Fruit fly (Drosophila melanogaster) whole organism, embryonic: ENCODE measurements around the gene RpL8.
A peak's percentile ranks its signal among the peaks of the same experiment; 100 is the strongest.

Experiments used
- Asciz ChIP-seq: fragments of 200-800 bp; sonication (Bioruptor generic); optimal IDR thresholded peaks from 2 replicates; lab custom pipeline; 2017; ENCODE audit warnings: missing biosample characterization, mild to moderate bottlenecking, missing genetic modification characterization, missing genetic modification reagents
- Atf3 ChIP-seq: fragments of 200-800 bp; sonication (Bioruptor generic); optimal IDR thresholded peaks from 3 replicates; lab custom pipeline; 2016; ENCODE audit warnings: missing biosample characterization, missing genetic modification characterization
- Atf6 ChIP-seq: fragments of 200-800 bp; sonication (Bioruptor generic); IDR thresholded peaks from 2 replicates; pipeline ENCODE4 v1.3.6; 2022; ENCODE audit warnings: missing biosample characterization, missing genetic modification characterization
- CG14014 ChIP-seq: fragments of 200-800 bp; sonication (Bioruptor generic); IDR thresholded peaks from 2 replicates; pipeline ENCODE4 v1.3.6; 2022; ENCODE audit warnings: missing biosample characterization, missing genetic modification characterization
- CG14965 ChIP-seq: fragments of 200-800 bp; sonication (Bioruptor generic); optimal IDR thresholded peaks from 2 replicates; lab custom pipeline; 2016; ENCODE audit warnings: missing biosample characterization, missing genetic modification characterization, borderline replicate concordance
- CG17328 ChIP-seq: fragments of 200-800 bp; sonication (Bioruptor generic); IDR thresholded peaks from 2 replicates; pipeline ENCODE4 v1.3.6; 2022; ENCODE audit warnings: missing biosample characterization, missing genetic modification characterization
- CG18476 ChIP-seq: fragments of 200-800 bp; sonication (Bioruptor generic); optimal IDR thresholded peaks from 2 replicates; lab custom pipeline; 2016; ENCODE audit warnings: missing biosample characterization, mild to moderate bottlenecking, missing genetic modification characterization
- CG18599 ChIP-seq: fragments of 200-800 bp; sonication (Bioruptor generic); optimal IDR thresholded peaks from 3 replicates; lab custom pipeline; 2017; ENCODE audit warnings: missing biosample characterization, missing genetic modification characterization, mild to moderate bottlenecking, moderate library complexity, missing genetic modification reagents
- CG2875 ChIP-seq: fragments of 200-800 bp; sonication (Bioruptor generic); optimal IDR thresholded peaks from 2 replicates; lab custom pipeline; 2017; ENCODE audit warnings: missing biosample characterization, mild to moderate bottlenecking, missing genetic modification characterization, missing genetic modification reagents
- CG32532 ChIP-seq: fragments of 200-800 bp; sonication (Bioruptor generic); IDR thresholded peaks from 2 replicates; pipeline ENCODE4 v1.3.6; 2022; ENCODE audit warnings: missing biosample characterization, missing genetic modification characterization
- CG3281 ChIP-seq: fragments of 200-800 bp; sonication (Bioruptor generic); optimal IDR thresholded peaks from 3 replicates; lab custom pipeline; 2017; ENCODE audit warnings: missing biosample characterization, mild to moderate bottlenecking, missing genetic modification characterization
- CG34422 ChIP-seq: fragments of 200-800 bp; sonication (Bioruptor generic); IDR thresholded peaks from 3 replicates; pipeline ENCODE4 v1.3.6; 2022; ENCODE audit warnings: missing biosample characterization, missing genetic modification characterization
- CG4328 ChIP-seq: fragments of 200-800 bp; sonication (Bioruptor generic); optimal IDR thresholded peaks from 3 replicates; lab custom pipeline; 2017; ENCODE audit warnings: missing biosample characterization, missing genetic modification reagents, missing genetic modification characterization
- CG4404 ChIP-seq: fragments of 200-800 bp; sonication (Bioruptor generic); IDR thresholded peaks from 2 replicates; pipeline ENCODE4 v1.3.6; 2022; ENCODE audit warnings: missing biosample characterization, missing genetic modification characterization
- CG6254 ChIP-seq: fragments of 200-800 bp; sonication (Bioruptor generic); optimal IDR thresholded peaks from 3 replicates; lab custom pipeline; 2017; ENCODE audit warnings: mild to moderate bottlenecking, missing biosample characterization, missing genetic modification reagents, missing genetic modification characterization
- CG6683 ChIP-seq: fragments of 200-800 bp; sonication (Bioruptor generic); optimal IDR thresholded peaks from 2 replicates; lab custom pipeline; 2017; ENCODE audit warnings: missing biosample characterization, mild to moderate bottlenecking, missing genetic modification characterization, missing genetic modification reagents
- CG7987 ChIP-seq: fragments of 200-800 bp; sonication (Bioruptor generic); optimal IDR thresholded peaks from 2 replicates; lab custom pipeline; 2018; ENCODE audit warnings: missing biosample characterization, mild to moderate bottlenecking, missing genetic modification characterization, moderate library complexity
- CG9932 ChIP-seq: fragments of 200-800 bp; sonication (Bioruptor generic); IDR thresholded peaks from 2 replicates; pipeline ENCODE4 v1.3.6; 2022; ENCODE audit warnings: missing biosample characterization, missing genetic modification characterization
- ERR ChIP-seq: fragments of 200-800 bp; sonication (Bioruptor generic); optimal IDR thresholded peaks from 2 replicates; lab custom pipeline; 2016; ENCODE audit warnings: missing biosample characterization, missing genetic modification characterization
- Ets65A ChIP-seq: fragments of 200-800 bp; sonication (Bioruptor generic); peaks from one replicate; lab custom pipeline; 2016; ENCODE audit warnings: missing biosample characterization, missing genetic modification characterization
- Fer3 ChIP-seq: fragments of 200-800 bp; sonication (Bioruptor generic); optimal IDR thresholded peaks from 2 replicates; lab custom pipeline; 2018; ENCODE audit warnings: missing biosample characterization, mild to moderate bottlenecking, missing genetic modification characterization, moderate library complexity
- HLHmδ ChIP-seq: fragments of 200-800 bp; sonication (Bioruptor generic); optimal IDR thresholded peaks from 2 replicates; lab custom pipeline; 2018; ENCODE audit warnings: missing biosample characterization, mild to moderate bottlenecking, missing genetic modification characterization, moderate library complexity
- Mrtf ChIP-seq: fragments of 200-800 bp; sonication (Bioruptor generic); IDR thresholded peaks from 3 replicates; pipeline ENCODE4 v1.3.6; 2022; ENCODE audit warnings: missing biosample characterization, missing genetic modification characterization
- NC2β ChIP-seq: fragments of 200-800 bp; sonication (Bioruptor generic); optimal IDR thresholded peaks from 2 replicates; lab custom pipeline; 2016; ENCODE audit warnings: missing biosample characterization, missing genetic modification characterization
- Pdp1 ChIP-seq, 2 experiments: fragments of 200-800 bp; sonication (Bioruptor generic); optimal IDR thresholded peaks; 3 replicates each; lab custom pipeline; 2016; ENCODE audit warnings: missing biosample characterization in 2 of 2, missing genetic modification characterization in 2 of 2, mild to moderate bottlenecking in 1 of 2, moderate library complexity in 1 of 2
- Usf ChIP-seq: fragments of 200-800 bp; sonication (Bioruptor generic); optimal IDR thresholded peaks from 2 replicates; lab custom pipeline; 2017; ENCODE audit warnings: missing genotype, missing biosample characterization, missing genetic modification characterization
- Xbp1 ChIP-seq: fragments of 200-800 bp; sonication (Bioruptor generic); optimal IDR thresholded peaks from 3 replicates; lab custom pipeline; 2016; ENCODE audit warnings: missing biosample characterization, mild to moderate bottlenecking, missing genetic modification characterization
- ap ChIP-seq: fragments of 200-800 bp; sonication (Bioruptor generic); IDR thresholded peaks from 2 replicates; pipeline ENCODE4 v1.3.6; 2022; ENCODE audit warnings: missing biosample characterization, missing genetic modification characterization
- ash1 ChIP-seq: fragments of 200-800 bp; sonication (Bioruptor generic); optimal IDR thresholded peaks from 2 replicates; lab custom pipeline; 2018; ENCODE audit warnings: missing biosample characterization, mild to moderate bottlenecking, missing genetic modification characterization
- cas ChIP-seq: fragments of 200-800 bp; sonication (Bioruptor generic); IDR thresholded peaks from 2 replicates; pipeline ENCODE4 v1.3.6; 2022; ENCODE audit warnings: missing biosample characterization, missing genetic modification characterization
- cg ChIP-seq: fragments of 200-800 bp; sonication (Bioruptor generic); optimal IDR thresholded peaks from 3 replicates; lab custom pipeline; 2019; ENCODE audit warnings: missing biosample characterization, mild to moderate bottlenecking, missing genetic modification characterization, moderate library complexity
- crp ChIP-seq, 2 experiments: fragments of 200-800 bp; sonication (Bioruptor generic); optimal IDR thresholded peaks; 2 replicates in 1 of 2; 3 replicates in 1 of 2; lab custom pipeline; 2017; ENCODE audit warnings: missing biosample characterization in 2 of 2, missing genetic modification characterization in 2 of 2, mild to moderate bottlenecking in 1 of 2, moderate library complexity in 1 of 2
- cwo ChIP-seq: fragments of 200-800 bp; sonication (Bioruptor generic); optimal IDR thresholded peaks from 3 replicates; lab custom pipeline; 2017; ENCODE audit warnings: missing biosample characterization, missing genetic modification characterization, mild to moderate bottlenecking, moderate library complexity, missing genetic modification reagents
- emc ChIP-seq: fragments of 200-800 bp; sonication (Bioruptor generic); optimal IDR thresholded peaks from 2 replicates; lab custom pipeline; 2016; ENCODE audit warnings: missing biosample characterization, missing genetic modification characterization
- fd3F ChIP-seq: fragments of 200-800 bp; sonication (Bioruptor generic); optimal IDR thresholded peaks from 2 replicates; lab custom pipeline; 2018; ENCODE audit warnings: missing biosample characterization, mild to moderate bottlenecking, missing genetic modification characterization, moderate library complexity
- gsb-n ChIP-seq: fragments of 200-800 bp; sonication (Bioruptor generic); optimal IDR thresholded peaks from 3 replicates; lab custom pipeline; 2018; ENCODE audit warnings: missing biosample characterization, mild to moderate bottlenecking, missing genetic modification characterization
- lmd ChIP-seq: fragments of 200-800 bp; sonication (Bioruptor generic); IDR thresholded peaks from 2 replicates; pipeline ENCODE4 v1.3.6; 2022; ENCODE audit warnings: missing biosample characterization, missing genetic modification characterization
- pita ChIP-seq: fragments of 200-800 bp; sonication (Bioruptor generic); optimal IDR thresholded peaks from 2 replicates; lab custom pipeline; 2017; ENCODE audit warnings: missing biosample characterization, mild to moderate bottlenecking, missing genetic modification characterization
- pzg ChIP-seq: fragments of 200-800 bp; sonication (Bioruptor generic); optimal IDR thresholded peaks from 3 replicates; lab custom pipeline; 2018; ENCODE audit warnings: missing biosample characterization, mild to moderate bottlenecking, missing genetic modification characterization, moderate library complexity
- repo ChIP-seq: fragments of 200-800 bp; sonication (Bioruptor generic); optimal IDR thresholded peaks from 2 replicates; lab custom pipeline; 2016; ENCODE audit warnings: missing biosample characterization, missing genetic modification characterization
- sd ChIP-seq: fragments of 200-800 bp; sonication (Bioruptor generic); optimal IDR thresholded peaks from 3 replicates; lab custom pipeline; 2018; ENCODE audit warnings: missing biosample characterization, mild to moderate bottlenecking, missing genetic modification characterization, moderate library complexity
- seq ChIP-seq: fragments of 200-800 bp; sonication (Bioruptor generic); IDR thresholded peaks from 2 replicates; pipeline ENCODE4 v1.3.6; 2022; ENCODE audit warnings: missing biosample characterization, missing genetic modification characterization
- sna ChIP-seq: fragments of 200-800 bp; sonication (Bioruptor generic); IDR thresholded peaks from 2 replicates; pipeline ENCODE4 v1.3.6; 2022; ENCODE audit warnings: missing biosample characterization, missing genetic modification characterization; ENCODE audit not compliant: partially characterized antibody
- tio ChIP-seq: fragments of 200-800 bp; sonication (Bioruptor generic); optimal IDR thresholded peaks from 2 replicates; lab custom pipeline; 2017; ENCODE audit warnings: missing biosample characterization, missing genetic modification characterization, inconsistent platforms
- trem ChIP-seq: fragments of 200-800 bp; optimal IDR thresholded peaks from 3 replicates; lab custom pipeline; 2019; ENCODE audit warnings: missing biosample characterization, mild to moderate bottlenecking, missing genetic modification characterization, moderate library complexity
- trh ChIP-seq: fragments of 200-800 bp; sonication (Bioruptor generic); optimal IDR thresholded peaks from 2 replicates; lab custom pipeline; 2016; ENCODE audit warnings: missing biosample characterization, missing genetic modification characterization
- unpg ChIP-seq: fragments of 200-800 bp; sonication (Bioruptor generic); optimal IDR thresholded peaks from 3 replicates; lab custom pipeline; 2018; ENCODE audit warnings: missing biosample characterization, mild to moderate bottlenecking, missing genetic modification characterization, moderate library complexity
- vfl ChIP-seq: fragments of 200-800 bp; sonication (Bioruptor generic); optimal IDR thresholded peaks from 2 replicates; lab custom pipeline; 2016; ENCODE audit warnings: missing biosample characterization, missing genetic modification characterization
- yki ChIP-seq: fragments of >200 bp; optimal IDR thresholded peaks from 3 replicates; lab custom pipeline; 2018

RpL8 gene

DNA sequence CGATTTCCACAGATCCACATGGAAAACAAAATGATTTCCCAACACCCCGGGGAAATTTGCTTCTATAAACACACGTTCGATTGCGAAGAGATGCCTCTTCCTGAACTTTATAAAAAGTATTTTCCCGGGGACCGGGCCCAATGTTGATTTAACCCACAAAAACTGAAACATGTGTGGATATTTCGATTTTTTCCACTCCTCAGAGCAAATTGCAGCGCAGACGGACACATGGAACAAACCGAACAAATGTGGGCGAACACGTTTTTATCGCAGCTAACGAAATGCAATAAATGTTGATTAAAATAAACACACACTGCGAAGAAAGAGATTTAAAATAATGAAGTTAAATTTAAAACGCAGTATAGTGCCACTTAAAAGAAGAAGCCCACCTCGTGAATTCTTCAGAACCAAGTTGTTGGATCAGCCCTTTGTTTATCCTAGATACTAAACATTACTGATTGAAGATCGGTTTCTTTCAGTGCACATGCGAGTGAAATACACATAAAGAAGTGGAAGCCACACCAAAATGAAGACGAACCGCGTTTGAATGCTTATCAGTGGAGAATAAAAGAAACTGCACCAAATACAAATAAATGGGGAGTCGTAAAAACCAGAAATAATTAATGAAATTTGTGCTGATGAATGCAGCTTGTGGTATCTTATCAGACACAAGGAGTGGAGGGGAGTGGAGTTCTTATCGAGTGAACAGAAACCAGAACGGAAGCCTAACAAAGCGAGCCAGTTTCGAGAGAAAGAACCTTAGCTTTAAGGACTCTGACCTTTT is 4.3 kb upstream of the RpL8 start (continued):
- TF ChIP-seq fd3F (GFP tag; lab: Kevin White, UChicago) (peak; percentile 21), CG4328 (peak; percentile 24), trh (GFP tag; lab: Kevin White, UChicago) (peak; percentile 56), lmd (GFP tag; lab: Robert Waterston, UW) (peak; percentile 86), CG17328 (peak; percentile 88), CG6254 (GFP tag; lab: Kevin White, UChicago) (peak; percentile 87), CG18476 (GFP tag; lab: Kevin White, UChicago) (peak; percentile 67), sd (tag; lab: Kevin White, UChicago) (peak; percentile 11), trem (tag; lab: Kevin White, UChicago) (peak; percentile 79), ap (GFP tag; lab: Robert Waterston, UW) (peak; percentile 82; the same call in 1 of the 2 replicates), CG6683 (peak; percentile 11), ash1 (GFP tag; lab: Kevin White, UChicago) (no peak), CG14965 (no peak), CG9932 (GFP tag; lab: Robert Waterston, UW) (no peak), CG18599 (peak; percentile 54), Pdp1 (GFP tag; optimal IDR thresholded peaks at IDR 0.05; lab: Kevin White, UChicago) (peak; percentile 72 to 74), CG3281 (GFP tag; lab: Kevin White, UChicago) (peak; percentile 37), gsb-n (peak; percentile 80), sna (GFP tag; lab: Robert Waterston, UW) (no peak), cg (no peak), HLHmδ (GFP tag; lab: Kevin White, UChicago) (no peak), Atf3 (GFP tag; lab: Kevin White, UChicago) (peak; percentile 75), CG2875 (GFP tag; lab: Kevin White, UChicago) (peak; percentile 85), repo (GFP tag; lab: Kevin White, UChicago) (peak; percentile 70), NC2β (peak; percentile 79), emc (no peak), Usf (GFP tag; lab: Kevin White, UChicago) (no peak), Ets65A (GFP tag; lab: Kevin White, UChicago) (peak; percentile 97), Atf6 (GFP tag; lab: Robert Waterston, UW) (peak; percentile 30; the same call in 1 of the 2 replicates), tio (peak; percentile 71), yki (lab: Kevin White, UChicago) (no peak), Asciz (GFP tag; lab: Kevin White, UChicago) (peak; percentile 91), CG7987 (GFP tag; lab: Kevin White, UChicago) (peak; percentile 56), Fer3 (tag; lab: Kevin White, UChicago) (peak; percentile 72), cwo (GFP tag; lab: Kevin White, UChicago) (peak; percentile 52), unpg (GFP tag; lab: Kevin White, UChicago) (peak; percentile 85), seq (GFP tag; lab: Robert Waterston, UW) (peak; percentile 61), ERR (no peak), cas (no peak), pita (no peak), Xbp1 (GFP tag; lab: Kevin White, UChicago) (peak; percentile 85), CG14014 (peak; percentile 71; the same call in 1 of the 2 replicates), CG34422 (peak; percentile 71), pzg (GFP tag; lab: Kevin White, UChicago) (no peak), vfl (GFP tag; lab: Kevin White, UChicago) (no peak), CG4404 (peak; percentile 38; the same call in 1 of the 2 replicates), crp (GFP tag; optimal IDR thresholded peaks at IDR 0.05; lab: Kevin White, UChicago) (peak in 1 of 2 experiments; percentile 22), Mrtf (GFP tag; lab: Robert Waterston, UW) (peak; percentile 81), CG32532 (peak; percentile 31; the same call in 1 of the 2 replicates)
